Worm (Caenorhabditis elegans) whole organism, L3 larva: ENCODE measurements around the gene B0563.7.

ENCODE experiments used
- aly-2 ChIP-seq: fragments of 150-350 bp; optimal IDR thresholded peaks from 2 replicates; lab custom pipeline; 2014; ENCODE audit warnings: missing biosample characterization, missing genetic modification characterization
- ama-1 ChIP-seq: fragments of 150-350 bp; optimal IDR thresholded peaks from 2 replicates; lab custom pipeline; 2018
- unc-62 ChIP-seq: fragments of 150-350 bp; sonication (generic microtip); optimal IDR thresholded peaks from 4 replicates; lab custom pipeline; 2014; ENCODE audit warnings: missing biosample characterization, missing genetic modification reagents, missing genetic modification characterization

DNA sequence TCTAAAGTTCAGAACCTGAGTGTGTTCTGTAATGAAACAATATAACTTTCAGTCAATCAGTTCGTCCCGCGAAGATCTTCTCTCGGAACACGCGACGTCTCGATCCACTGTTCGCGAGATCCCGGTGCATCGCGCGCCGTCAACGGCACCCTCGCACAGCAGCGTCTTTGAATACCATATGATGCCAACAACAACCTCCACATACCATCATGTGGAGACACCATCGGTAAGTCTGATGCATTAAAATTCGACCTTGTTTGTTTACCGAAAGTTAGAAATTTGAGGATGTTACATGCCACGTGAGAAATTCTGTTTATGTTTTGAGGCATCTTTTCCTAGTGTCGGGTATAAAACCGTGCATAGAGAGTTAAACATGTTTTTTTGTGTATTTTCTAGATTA is 50.5 kb downstream of the B0563.7 start:
- no peak for TF ChIP-seq ama-1 (lab: Kevin White, UChicago)
- no peak for TF ChIP-seq aly-2 (tag; lab: Kevin White, UChicago)
- no peak for TF ChIP-seq unc-62 (GFP tag; lab: Kevin White, UChicago)
